Fruit fly (Drosophila melanogaster): Measurements from ENCODE around the gene Pis.

DNA sequence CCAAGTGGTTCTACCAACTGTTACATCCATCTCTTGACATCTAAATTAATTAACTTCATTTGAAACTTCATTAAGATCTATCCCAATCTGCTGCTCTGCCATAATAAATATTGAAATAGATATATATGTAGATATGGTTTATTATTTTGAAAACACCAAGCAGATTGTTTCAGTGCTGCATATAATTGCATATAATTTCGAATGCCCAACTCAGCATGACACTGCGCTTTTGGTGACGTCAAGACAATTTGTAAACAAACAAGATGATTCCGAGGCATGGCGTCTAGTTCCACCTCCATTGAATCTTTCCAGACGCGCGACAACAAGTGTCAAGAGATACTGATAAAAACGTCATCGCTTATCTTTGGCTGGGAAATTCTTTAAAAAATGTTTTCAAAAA is 37.3 kb upstream of the Pis start:
- TF ChIP-seq Myc (optimal IDR thresholded peaks at IDR 0.05) (no peak), psq (optimal IDR thresholded peaks at IDR 0.05) (no peak), insv (optimal IDR thresholded peaks at IDR 0.05) (no peak), Sin3A (optimal IDR thresholded peaks at IDR 0.05) (no peak), h (optimal IDR thresholded peaks at IDR 0.05) (no peak)
